Fruit fly (Drosophila melanogaster): Measurements from ENCODE around the gene CG6244.

The CG6244 gene

dm6 chr3L:15826347-15826984, 18.3 kb downstream of the CG6244 start, which contains the start of the genes DCP2 and dbo:
DCP2 (minus strand) TSS chr3L:15826423.
dbo (plus strand) TSS chr3L:15826888.
- no peak for TF ChIP-seq tj (GFP tag; optimal IDR thresholded peaks at IDR 0.05)
- TF ChIP-seq cic (GFP tag; optimal IDR thresholded peaks at IDR 0.05), result no peak
- peak; percentile 71 for TF ChIP-seq CG33017 (tag; optimal IDR thresholded peaks at IDR 0.05)
- TF ChIP-seq bab1 (GFP tag; optimal IDR thresholded peaks at IDR 0.05), result peak; percentile 43
- no peak for TF ChIP-seq Mnt (GFP tag; optimal IDR thresholded peaks at IDR 0.05)
- TF ChIP-seq CG14711 (tag; optimal IDR thresholded peaks at IDR 0.05), result peak; percentile 33
- no peak for TF ChIP-seq CG11617 (GFP tag; optimal IDR thresholded peaks at IDR 0.05)
- TF ChIP-seq pad (GFP tag; optimal IDR thresholded peaks at IDR 0.05), result peak; percentile 31
- TF ChIP-seq CG12768 (GFP tag; optimal IDR thresholded peaks at IDR 0.05), result peak; percentile 54
- TF ChIP-seq CG7101 (tag; optimal IDR thresholded peaks at IDR 0.05), result peak; percentile 67
- TF ChIP-seq ovo (GFP tag; optimal IDR thresholded peaks at IDR 0.05), result peak; percentile 59
- no peak for TF ChIP-seq CG5204 (GFP tag; optimal IDR thresholded peaks at IDR 0.05)
- TF ChIP-seq cnc (optimal IDR thresholded peaks at IDR 0.05), result no peak
- peak; percentile 20 for TF ChIP-seq kay (GFP tag; ENCODE audit: borderline replicate concordance)
- no peak for TF ChIP-seq toe (GFP tag; optimal IDR thresholded peaks at IDR 0.05)
- TF ChIP-seq Crg-1 (GFP tag; optimal IDR thresholded peaks at IDR 0.05), result peak; percentile 38
- peak; percentile 54 for TF ChIP-seq CG7045 (GFP tag; optimal IDR thresholded peaks at IDR 0.05)
- no peak for TF ChIP-seq Hr96 (GFP tag; optimal IDR thresholded peaks at IDR 0.05)
- peak; percentile 33 for TF ChIP-seq CG1620 (GFP tag; optimal IDR thresholded peaks at IDR 0.05)
- no peak for TF ChIP-seq Clk (GFP tag; optimal IDR thresholded peaks at IDR 0.05)

dm6 chr3L:15826985-15827635, 19.0 kb downstream of the CG6244 start:
- peak; percentile 70 for TF ChIP-seq CG1620 (GFP tag; optimal IDR thresholded peaks at IDR 0.05)
- TF ChIP-seq bab1 (GFP tag; optimal IDR thresholded peaks at IDR 0.05), result peak; percentile 84
- TF ChIP-seq Hr96 (GFP tag; optimal IDR thresholded peaks at IDR 0.05), result no peak
- peak; percentile 73 for TF ChIP-seq pad (GFP tag; optimal IDR thresholded peaks at IDR 0.05)
- TF ChIP-seq CG7101 (tag; optimal IDR thresholded peaks at IDR 0.05), result peak; percentile 95
- peak; percentile 73 for TF ChIP-seq CG14711 (tag; optimal IDR thresholded peaks at IDR 0.05)
- TF ChIP-seq Clk (GFP tag; optimal IDR thresholded peaks at IDR 0.05), result peak; percentile 18
- peak; percentile 96 for TF ChIP-seq CG11617 (GFP tag; optimal IDR thresholded peaks at IDR 0.05)
- peak; percentile 88 for TF ChIP-seq CG7045 (GFP tag; optimal IDR thresholded peaks at IDR 0.05)
- TF ChIP-seq Mnt (GFP tag; optimal IDR thresholded peaks at IDR 0.05), result peak; percentile 67
- peak; percentile 63 for TF ChIP-seq tj (GFP tag; optimal IDR thresholded peaks at IDR 0.05)
- TF ChIP-seq ovo (GFP tag; optimal IDR thresholded peaks at IDR 0.05), result no peak
- TF ChIP-seq Crg-1 (GFP tag; optimal IDR thresholded peaks at IDR 0.05), result peak; percentile 47
- peak; percentile 84 for TF ChIP-seq CG5204 (GFP tag; optimal IDR thresholded peaks at IDR 0.05)
- peak; percentile 89 for TF ChIP-seq CG12768 (GFP tag; optimal IDR thresholded peaks at IDR 0.05)
- TF ChIP-seq CG33017 (tag; optimal IDR thresholded peaks at IDR 0.05), result peak; percentile 91
- peak; percentile 58 for TF ChIP-seq kay (GFP tag; ENCODE audit: borderline replicate concordance)
- TF ChIP-seq cnc (optimal IDR thresholded peaks at IDR 0.05), result no peak
- peak; percentile 60 for TF ChIP-seq toe (GFP tag; optimal IDR thresholded peaks at IDR 0.05)
- TF ChIP-seq cic (GFP tag; optimal IDR thresholded peaks at IDR 0.05), result peak; percentile 29

- TF ChIP-seq toe (GFP tag; optimal IDR thresholded peaks at IDR 0.05) (peak; percentile 6), CG5204 (GFP tag; optimal IDR thresholded peaks at IDR 0.05) (no peak), Crg-1 (GFP tag; optimal IDR thresholded peaks at IDR 0.05) (no peak), cnc (optimal IDR thresholded peaks at IDR 0.05) (no peak), ovo (GFP tag; optimal IDR thresholded peaks at IDR 0.05) (peak; percentile 7), cic (GFP tag; optimal IDR thresholded peaks at IDR 0.05) (no peak), Clk (GFP tag; optimal IDR thresholded peaks at IDR 0.05) (no peak), CG14711 (tag; optimal IDR thresholded peaks at IDR 0.05) (peak; percentile 38), CG7045 (GFP tag; optimal IDR thresholded peaks at IDR 0.05) (no peak), CG7101 (tag; optimal IDR thresholded peaks at IDR 0.05) (no peak), CG11617 (GFP tag; optimal IDR thresholded peaks at IDR 0.05) (no peak), bab1 (GFP tag; optimal IDR thresholded peaks at IDR 0.05) (peak; percentile 24), tj (GFP tag; optimal IDR thresholded peaks at IDR 0.05) (no peak), Mnt (GFP tag; optimal IDR thresholded peaks at IDR 0.05) (no peak), Hr96 (GFP tag; optimal IDR thresholded peaks at IDR 0.05) (no peak), pad (GFP tag; optimal IDR thresholded peaks at IDR 0.05) (peak; percentile 11), CG12768 (GFP tag; optimal IDR thresholded peaks at IDR 0.05) (no peak)
Observed at dm6 chr3L:15832146-15832545, 24.0 kb downstream of the CG6244 start, which contains the start of gene CG12713. CG12713 (plus strand) TSS chr3L:15832464.

DNA sequence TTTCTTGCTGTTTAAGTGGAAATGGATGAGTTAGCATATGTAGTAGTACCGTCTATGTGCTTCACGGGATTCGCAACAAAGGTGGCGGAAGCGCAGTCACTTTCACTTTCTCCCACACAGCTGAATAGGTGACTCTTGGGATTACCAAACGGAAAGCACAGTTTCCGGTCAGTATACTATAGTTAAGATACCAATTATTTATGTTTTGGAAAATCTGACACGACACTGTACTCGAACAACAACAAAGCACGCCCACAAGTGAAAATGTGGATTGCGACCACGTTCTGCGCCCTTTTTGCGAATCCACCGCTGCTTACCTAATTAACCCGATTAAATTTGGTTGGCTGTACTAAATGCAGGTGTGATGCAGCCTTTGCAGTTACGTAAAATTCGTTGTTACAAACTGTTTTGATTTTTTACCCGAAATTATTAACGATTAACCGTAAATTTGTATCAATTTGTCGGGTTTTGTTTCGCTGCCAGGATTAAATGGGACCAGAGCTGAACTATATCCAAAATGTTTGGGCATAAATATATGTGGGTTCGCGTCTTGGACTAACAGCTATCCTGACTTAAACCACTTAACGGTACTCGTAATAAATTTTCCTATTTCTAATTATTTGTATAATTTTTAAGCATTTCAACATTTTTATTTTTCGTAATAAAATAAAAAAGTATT, 26.9 kb downstream of the CG6244 start, which contains the start of gene CG18081:
Gene CG18081, minus strand, starts transcription at position 512 of the 679 bp plus-strand sequence.
- TF ChIP-seq kay (GFP tag; ENCODE audit: borderline replicate concordance), result no peak
- TF ChIP-seq bab1 (GFP tag; optimal IDR thresholded peaks at IDR 0.05), result peak; percentile 19
- peak; percentile 78 for TF ChIP-seq ovo (GFP tag; optimal IDR thresholded peaks at IDR 0.05)
- no peak for TF ChIP-seq CG5204 (GFP tag; optimal IDR thresholded peaks at IDR 0.05)
- TF ChIP-seq CG14711 (tag; optimal IDR thresholded peaks at IDR 0.05), result no peak
- no peak for TF ChIP-seq tj (GFP tag; optimal IDR thresholded peaks at IDR 0.05)
- no peak for TF ChIP-seq CG7101 (tag; optimal IDR thresholded peaks at IDR 0.05)
- no peak for TF ChIP-seq CG11617 (GFP tag; optimal IDR thresholded peaks at IDR 0.05)
- no peak for TF ChIP-seq CG12768 (GFP tag; optimal IDR thresholded peaks at IDR 0.05)
- no peak for TF ChIP-seq cic (GFP tag; optimal IDR thresholded peaks at IDR 0.05)
- no peak for TF ChIP-seq cnc (optimal IDR thresholded peaks at IDR 0.05)
- no peak for TF ChIP-seq CG1620 (GFP tag; optimal IDR thresholded peaks at IDR 0.05)
- no peak for TF ChIP-seq CG33017 (tag; optimal IDR thresholded peaks at IDR 0.05)
- TF ChIP-seq Clk (GFP tag; optimal IDR thresholded peaks at IDR 0.05), result no peak
- no peak for TF ChIP-seq CG7045 (GFP tag; optimal IDR thresholded peaks at IDR 0.05)
- no peak for TF ChIP-seq Crg-1 (GFP tag; optimal IDR thresholded peaks at IDR 0.05)
- no peak for TF ChIP-seq Hr96 (GFP tag; optimal IDR thresholded peaks at IDR 0.05)
- no peak for TF ChIP-seq pad (GFP tag; optimal IDR thresholded peaks at IDR 0.05)
- no peak for TF ChIP-seq toe (GFP tag; optimal IDR thresholded peaks at IDR 0.05)
- TF ChIP-seq Mnt (GFP tag; optimal IDR thresholded peaks at IDR 0.05), result peak; percentile 42
